Fruit fly (Drosophila melanogaster): ENCODE measurements around the gene SWIP.
A peak's percentile ranks its signal among the peaks of the same experiment; 100 is the strongest.

The SWIP gene

DNA sequence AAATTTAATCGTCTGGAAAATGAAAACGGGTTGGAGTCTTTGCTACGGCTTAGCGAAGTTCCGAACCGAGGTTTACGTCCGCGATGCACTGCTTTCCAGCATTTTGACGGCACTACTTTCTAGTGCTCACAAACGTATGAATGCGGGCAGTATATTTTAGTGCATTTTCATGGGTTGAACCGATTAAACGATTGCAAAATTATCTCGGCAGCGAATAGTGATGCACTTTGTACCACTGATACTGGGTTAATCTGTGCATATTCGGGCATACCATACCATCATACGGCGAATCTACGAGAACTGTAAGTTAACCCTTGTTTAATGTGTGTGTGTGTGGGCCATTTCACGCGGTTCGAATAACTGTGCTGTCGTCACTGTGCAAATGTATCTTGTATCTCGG lies 42.7 kb upstream of the SWIP start, which contains the start of gene Mfe2 (continued):
- TF ChIP-seq tx (GFP tag; optimal IDR thresholded peaks at IDR 0.05) (peak; percentile 17), Lim3 (GFP tag; IDR thresholded peaks at IDR 0.05) (no peak), CG2875 (GFP tag; optimal IDR thresholded peaks at IDR 0.05) (no peak), sisA (GFP tag; IDR thresholded peaks at IDR 0.05) (peak; percentile 36; the same call in 1 of the 2 replicates), sqz (GFP tag; optimal IDR thresholded peaks at IDR 0.05) (no peak), CG18764 (GFP tag; optimal IDR thresholded peaks at IDR 0.05) (peak; percentile 34), CG17359 (tag; optimal IDR thresholded peaks at IDR 0.05) (peak; percentile 41), hkb (optimal IDR thresholded peaks at IDR 0.05) (no peak), hkb (GFP tag; IDR thresholded peaks at IDR 0.05) (peak; percentile 16; the same call in 1 of the 2 replicates), usp (GFP tag; optimal IDR thresholded peaks at IDR 0.05) (no peak), CG8290 (GFP tag; optimal IDR thresholded peaks at IDR 0.05) (peak; percentile 50), CG8290 (tag; optimal IDR thresholded peaks at IDR 0.05) (peak; percentile 22 to 93), ken (GFP tag; IDR thresholded peaks at IDR 0.05) (peak; percentile 72), Max (GFP tag; optimal IDR thresholded peaks at IDR 0.05) (peak; percentile 50), CG14441 (GFP tag; IDR thresholded peaks at IDR 0.05) (no peak), tin (GFP tag; optimal IDR thresholded peaks at IDR 0.05) (peak; percentile 51), CG18619 (GFP tag; optimal IDR thresholded peaks at IDR 0.05) (peak; percentile 34), CG9797 (GFP tag; optimal IDR thresholded peaks at IDR 0.05) (peak; percentile 85), ranshi (GFP tag; IDR thresholded peaks at IDR 0.05) (peak; percentile 52; the same call in 1 of the 2 replicates), CG4707 (GFP tag; optimal IDR thresholded peaks at IDR 0.05) (no peak), CG31388 (GFP tag; optimal IDR thresholded peaks at IDR 0.05) (no peak), ftz-f1 (GFP tag; optimal IDR thresholded peaks at IDR 0.05) (peak; percentile 11), Lpt (GFP tag; optimal IDR thresholded peaks at IDR 0.05) (no peak), Opbp (GFP tag; IDR thresholded peaks at IDR 0.05; ENCODE audit: partially characterized antibody) (no peak), slou (GFP tag; optimal IDR thresholded peaks at IDR 0.05) (peak; percentile 57), ab (GFP tag; optimal IDR thresholded peaks at IDR 0.05) (no peak), Hr78 (GFP tag; optimal IDR thresholded peaks at IDR 0.05) (peak in 1 of 2 experiments; percentile 94), tap (tag; optimal IDR thresholded peaks at IDR 0.05) (no peak), CG14860 (GFP tag; IDR thresholded peaks at IDR 0.05; ENCODE audit: partially characterized antibody) (no peak), CG3847 (GFP tag; IDR thresholded peaks at IDR 0.05) (peak; percentile 84), az2 (GFP tag; optimal IDR thresholded peaks at IDR 0.05) (peak; percentile 11), pnt (GFP tag; optimal IDR thresholded peaks at IDR 0.05) (peak; percentile 18), dpn (GFP tag; optimal IDR thresholded peaks at IDR 0.05) (peak; percentile 68 to 71), CG4820 (GFP tag; optimal IDR thresholded peaks at IDR 0.05) (peak; percentile 35), ham (GFP tag; IDR thresholded peaks at IDR 0.05) (no peak), al (GFP tag; IDR thresholded peaks at IDR 0.05) (peak; percentile 12; the same call in 1 of the 2 replicates), CG6654 (GFP tag; optimal IDR thresholded peaks at IDR 0.05) (peak; percentile 5), CG32767 (GFP tag; IDR thresholded peaks at IDR 0.05) (no peak), Bgb (GFP tag; IDR thresholded peaks at IDR 0.05; ENCODE audit: partially characterized antibody) (peak; percentile 65), bcd (GFP tag; optimal IDR thresholded peaks at IDR 0.05) (peak; percentile 58), Antp (GFP tag; optimal IDR thresholded peaks at IDR 0.05) (peak; percentile 59), Xbp1 (GFP tag; optimal IDR thresholded peaks at IDR 0.05) (peak; percentile 56), CG12219 (GFP tag; optimal IDR thresholded peaks at IDR 0.05) (no peak), caup (GFP tag; optimal IDR thresholded peaks at IDR 0.05; ENCODE audit: severe bottlenecking) (peak; percentile 65), CG4730 (GFP tag; IDR thresholded peaks at IDR 0.05) (no peak), ato (GFP tag; IDR thresholded peaks at IDR 0.05; ENCODE audit: partially characterized antibody) (peak; percentile 40; the same call in 1 of the 2 replicates), phol (tag; optimal IDR thresholded peaks at IDR 0.05) (peak; percentile 61), tna (GFP tag; IDR thresholded peaks at IDR 0.05; ENCODE audit: partially characterized antibody) (no peak; the same call in 1 of the 2 replicates), zen2 (GFP tag; IDR thresholded peaks at IDR 0.05; ENCODE audit: partially characterized antibody) (no peak), CG1602 (GFP tag; optimal IDR thresholded peaks at IDR 0.05) (peak; percentile 26), CG4854 (GFP tag; optimal IDR thresholded peaks at IDR 0.05) (peak; percentile 39)
